Fruit fly (Drosophila melanogaster) whole organism, prepupa: Measurements from ENCODE around the gene CG17490.

Source experiments
- Blimp-1 ChIP-seq: fragments of 200-800 bp; sonication (Bioruptor generic); optimal IDR thresholded peaks from 3 replicates; lab custom pipeline; 2017; ENCODE audit warnings: missing biosample characterization, missing genetic modification characterization, mild to moderate bottlenecking, moderate library complexity, missing genetic modification reagents
- CG10631 ChIP-seq: fragments of 200-800 bp; sonication (Bioruptor generic); optimal IDR thresholded peaks from 2 replicates; lab custom pipeline; 2016; ENCODE audit warnings: missing biosample characterization, missing genetic modification characterization
- CG11294 ChIP-seq: fragments of 200-800 bp; sonication (Bioruptor generic); IDR thresholded peaks from 2 replicates; pipeline ENCODE4 v1.3.6; 2022; ENCODE audit warnings: missing biosample characterization, missing genetic modification characterization
- CG11762 ChIP-seq: fragments of 200-800 bp; sonication (Bioruptor generic); optimal IDR thresholded peaks from 3 replicates; lab custom pipeline; 2016; ENCODE audit warnings: missing biosample characterization, missing genetic modification characterization; ENCODE audit not compliant: insufficient read depth
- CG11902 ChIP-seq: fragments of 200-800 bp; sonication (Bioruptor generic); optimal IDR thresholded peaks from 3 replicates; lab custom pipeline; 2016; ENCODE audit warnings: missing biosample characterization, missing genetic modification characterization
- CG15336 ChIP-seq: fragments of 200-800 bp; sonication (Bioruptor generic); IDR thresholded peaks from 2 replicates; pipeline ENCODE4 v1.3.6; 2022; ENCODE audit warnings: missing biosample characterization, missing genetic modification characterization
- CG1621 ChIP-seq: fragments of 200-800 bp; sonication (Bioruptor generic); optimal IDR thresholded peaks from 3 replicates; lab custom pipeline; 2018; ENCODE audit warnings: missing biosample characterization, mild to moderate bottlenecking, missing genetic modification characterization
- CG16779 ChIP-seq: fragments of 200-800 bp; sonication (Bioruptor generic); optimal IDR thresholded peaks from 3 replicates; lab custom pipeline; 2017; ENCODE audit warnings: missing biosample characterization, mild to moderate bottlenecking, missing genetic modification characterization
- CG3032 ChIP-seq: fragments of 200-800 bp; optimal IDR thresholded peaks from 2 replicates; lab custom pipeline; 2019; ENCODE audit warnings: missing biosample characterization, mild to moderate bottlenecking, missing genetic modification characterization, moderate library complexity
- CG32006 ChIP-seq: fragments of 200-800 bp; sonication (Bioruptor generic); optimal IDR thresholded peaks from 3 replicates; lab custom pipeline; 2017; ENCODE audit warnings: missing biosample characterization, mild to moderate bottlenecking, missing genetic modification characterization
- CG34406 ChIP-seq: fragments of 200-800 bp; sonication (Bioruptor generic); optimal IDR thresholded peaks from 3 replicates; lab custom pipeline; 2016; ENCODE audit warnings: missing biosample characterization, missing genetic modification characterization
- CG3919 ChIP-seq: fragments of 200-800 bp; sonication (Bioruptor generic); optimal IDR thresholded peaks from 3 replicates; lab custom pipeline; 2016; ENCODE audit warnings: missing biosample characterization, missing genetic modification characterization
- CG6276 ChIP-seq: fragments of 200-800 bp; sonication (Bioruptor generic); optimal IDR thresholded peaks from 2 replicates; lab custom pipeline; 2017; ENCODE audit warnings: missing biosample characterization, mild to moderate bottlenecking, missing genetic modification characterization
- CG6792 ChIP-seq: fragments of 200-800 bp; sonication (Bioruptor generic); optimal IDR thresholded peaks from 3 replicates; lab custom pipeline; 2016; ENCODE audit warnings: missing biosample characterization, missing genetic modification characterization
- CG6808 ChIP-seq: fragments of 200-800 bp; sonication (Bioruptor generic); optimal IDR thresholded peaks from 3 replicates; lab custom pipeline; 2017; ENCODE audit warnings: missing biosample characterization, missing genetic modification characterization, mild to moderate bottlenecking, moderate library complexity, missing genetic modification reagents
- CG6854 ChIP-seq: fragments of 200-800 bp; sonication (Bioruptor generic); optimal IDR thresholded peaks from 2 replicates; lab custom pipeline; 2017; ENCODE audit warnings: missing biosample characterization, mild to moderate bottlenecking, missing genetic modification characterization
- CG7368 ChIP-seq: fragments of 200-800 bp; sonication (Bioruptor generic); optimal IDR thresholded peaks from 3 replicates; lab custom pipeline; 2016; ENCODE audit warnings: missing biosample characterization, missing genetic modification characterization
- CG8119 ChIP-seq: fragments of 200-800 bp; sonication (Bioruptor generic); IDR thresholded peaks from 3 replicates; pipeline ENCODE4 v1.3.6; 2022; ENCODE audit warnings: missing biosample characterization, missing genetic modification characterization
- CG8319 ChIP-seq: fragments of 200-800 bp; sonication (Bioruptor generic); optimal IDR thresholded peaks from 3 replicates; lab custom pipeline; 2016; ENCODE audit warnings: missing biosample characterization, missing genetic modification characterization
- CG8632 ChIP-seq: fragments of 200-800 bp; sonication (Bioruptor generic); optimal IDR thresholded peaks from 3 replicates; lab custom pipeline; 2016; ENCODE audit warnings: missing biosample characterization, missing genetic modification characterization
- CG9139 ChIP-seq: fragments of 200-800 bp; sonication (Bioruptor generic); optimal IDR thresholded peaks from 3 replicates; lab custom pipeline; 2017; ENCODE audit warnings: missing biosample characterization, mild to moderate bottlenecking, missing genetic modification characterization
- Eip75B ChIP-seq: fragments of 200-800 bp; sonication (Bioruptor generic); optimal IDR thresholded peaks from 3 replicates; lab custom pipeline; 2016; ENCODE audit warnings: missing biosample characterization, missing genetic modification characterization
- Eip78C ChIP-seq: fragments of 200-800 bp; sonication (Bioruptor generic); peaks from one replicate; lab custom pipeline; 2016; ENCODE audit warnings: missing biosample characterization, missing genetic modification characterization
- Ets21C ChIP-seq: fragments of 200-800 bp; sonication (Bioruptor generic); optimal IDR thresholded peaks from 3 replicates; lab custom pipeline; 2016; ENCODE audit warnings: missing biosample characterization, missing genetic modification characterization
- Ets96B ChIP-seq: fragments of 200-800 bp; optimal IDR thresholded peaks from 2 replicates; lab custom pipeline; 2019; ENCODE audit warnings: missing biosample characterization, mild to moderate bottlenecking, missing genetic modification characterization, moderate library complexity
- Gug ChIP-seq: fragments of 200-800 bp; sonication (Bioruptor generic); IDR thresholded peaks from 2 replicates; pipeline ENCODE4 v1.3.6; 2022; ENCODE audit warnings: missing biosample characterization, missing genetic modification characterization
- Hr39 ChIP-seq: fragments of 200-800 bp; sonication (Bioruptor generic); optimal IDR thresholded peaks from 2 replicates; lab custom pipeline; 2016; ENCODE audit warnings: missing biosample characterization, missing genetic modification characterization
- Hr4 ChIP-seq: fragments of 200-800 bp; sonication (Bioruptor generic); optimal IDR thresholded peaks from 3 replicates; lab custom pipeline; 2016; ENCODE audit warnings: missing biosample characterization, missing genetic modification characterization
- Lpt ChIP-seq: fragments of 200-800 bp; sonication (Bioruptor generic); optimal IDR thresholded peaks from 3 replicates; lab custom pipeline; 2016; ENCODE audit warnings: missing biosample characterization, missing genetic modification characterization
- OdsH ChIP-seq: fragments of 200-800 bp; sonication (Bioruptor generic); optimal IDR thresholded peaks from 3 replicates; lab custom pipeline; 2016; ENCODE audit warnings: missing biosample characterization, missing genetic modification characterization
- Sox102F ChIP-seq: fragments of 200-800 bp; sonication (Bioruptor generic); optimal IDR thresholded peaks from 2 replicates; lab custom pipeline; 2016; ENCODE audit warnings: missing biosample characterization, mild to moderate bottlenecking, missing genetic modification characterization
- Sox14 ChIP-seq: fragments of 200-800 bp; sonication (Bioruptor generic); optimal IDR thresholded peaks from 3 replicates; lab custom pipeline; 2016; ENCODE audit warnings: missing biosample characterization, missing genetic modification characterization
- Sox15 ChIP-seq: fragments of 200-800 bp; sonication (Bioruptor generic); optimal IDR thresholded peaks from 3 replicates; lab custom pipeline; 2016; ENCODE audit warnings: missing biosample characterization, missing genetic modification characterization
- achi ChIP-seq: fragments of 200-800 bp; sonication (Bioruptor generic); optimal IDR thresholded peaks from 3 replicates; lab custom pipeline; 2016; ENCODE audit warnings: missing biosample characterization, missing genetic modification characterization
- acj6 ChIP-seq: fragments of 200-800 bp; sonication (Bioruptor generic); optimal IDR thresholded peaks from 3 replicates; lab custom pipeline; 2016; ENCODE audit warnings: missing biosample characterization, missing genetic modification characterization
- cyc ChIP-seq: fragments of 200-800 bp; sonication (Bioruptor generic); optimal IDR thresholded peaks from 3 replicates; lab custom pipeline; 2016; ENCODE audit warnings: missing biosample characterization, missing genetic modification characterization
- dac ChIP-seq: fragments of 200-800 bp; sonication (Bioruptor generic); optimal IDR thresholded peaks from 2 replicates; lab custom pipeline; 2017; ENCODE audit warnings: missing biosample characterization, mild to moderate bottlenecking, missing genetic modification characterization
- dsx ChIP-seq: fragments of 200-800 bp; optimal IDR thresholded peaks from 3 replicates; lab custom pipeline; 2019; ENCODE audit warnings: missing biosample characterization, mild to moderate bottlenecking, missing genetic modification characterization, moderate library complexity; ENCODE audit not compliant: poor library complexity, severe bottlenecking
- eg ChIP-seq: fragments of 200-800 bp; sonication (Bioruptor generic); IDR thresholded peaks from 3 replicates; pipeline ENCODE4 v1.3.6; 2022; ENCODE audit warnings: missing biosample characterization, missing genetic modification characterization
- esn ChIP-seq: fragments of 200-800 bp; sonication (Bioruptor generic); optimal IDR thresholded peaks from 2 replicates; lab custom pipeline; 2016; ENCODE audit warnings: missing biosample characterization, mild to moderate bottlenecking, missing genetic modification characterization, moderate library complexity
- fd59A ChIP-seq: fragments of 200-800 bp; sonication (Bioruptor generic); optimal IDR thresholded peaks from 2 replicates; lab custom pipeline; 2017; ENCODE audit warnings: missing biosample characterization, mild to moderate bottlenecking, missing genetic modification characterization, missing genetic modification reagents
- fkh ChIP-seq: fragments of 200-800 bp; sonication (Bioruptor generic); optimal IDR thresholded peaks from 3 replicates; lab custom pipeline; 2017; ENCODE audit warnings: missing biosample characterization, mild to moderate bottlenecking, missing genetic modification characterization, moderate library complexity
- lz ChIP-seq: fragments of 200-800 bp; sonication (Bioruptor generic); optimal IDR thresholded peaks from 3 replicates; lab custom pipeline; 2016; ENCODE audit warnings: missing biosample characterization, missing genetic modification characterization
- net ChIP-seq: fragments of 200-800 bp; sonication (Bioruptor generic); optimal IDR thresholded peaks from 3 replicates; lab custom pipeline; 2016; ENCODE audit warnings: missing biosample characterization, missing genetic modification characterization
- pdm3 ChIP-seq: fragments of 200-800 bp; sonication (Bioruptor generic); optimal IDR thresholded peaks from 3 replicates; lab custom pipeline; 2016; ENCODE audit warnings: missing biosample characterization, missing genetic modification characterization
- salr ChIP-seq, 2 experiments: fragments of 200-800 bp; sonication (Bioruptor generic); optimal IDR thresholded peaks; 3 replicates each; lab custom pipeline; 2016 to 2018; ENCODE audit warnings: missing biosample characterization in 2 of 2, missing genetic modification characterization in 2 of 2, mild to moderate bottlenecking in 1 of 2
- ss ChIP-seq, 2 experiments: fragments of 200-800 bp; sonication (Bioruptor generic); optimal IDR thresholded peaks; 2 replicates in 1 of 2; 3 replicates in 1 of 2; lab custom pipeline; 2017 to 2018; ENCODE audit warnings: mild to moderate bottlenecking in 2 of 2, missing biosample characterization in 2 of 2, missing genetic modification characterization in 2 of 2, moderate library complexity in 1 of 2
- topi ChIP-seq: fragments of 200-800 bp; sonication (Bioruptor generic); optimal IDR thresholded peaks from 3 replicates; lab custom pipeline; 2016; ENCODE audit warnings: missing biosample characterization, missing genetic modification characterization

The CG17490 gene

DNA sequence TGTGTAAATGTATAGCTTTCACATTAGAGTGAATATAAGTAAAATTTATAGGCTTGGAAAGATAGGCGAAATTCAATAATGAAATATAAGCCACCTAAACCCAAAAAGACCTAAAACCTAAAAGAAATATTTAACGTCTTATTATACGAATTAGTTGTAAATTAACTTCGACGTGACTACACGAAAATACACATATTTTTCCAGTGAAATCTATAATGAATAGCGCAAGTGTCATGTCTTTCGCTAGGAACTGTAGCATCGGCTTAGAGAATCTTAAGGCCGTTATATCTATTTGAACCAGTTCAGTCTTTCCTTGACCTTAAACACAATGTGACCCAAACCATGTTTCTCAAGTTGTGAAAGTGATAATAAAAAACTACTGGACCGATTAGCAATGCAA, at the start of gene CG17490:
Gene CG17490, plus strand, starts transcription at position 301 of the 400 bp plus-strand sequence.
- no peak for TF ChIP-seq CG6276 (GFP tag; lab: Kevin White, UChicago)
- TF ChIP-seq CG7368 (GFP tag; lab: Kevin White, UChicago): no peak
- no peak for TF ChIP-seq CG1621 (tag; lab: Kevin White, UChicago)
- no peak for TF ChIP-seq Eip78C (GFP tag; lab: Kevin White, UChicago)
- TF ChIP-seq Gug (GFP tag; lab: Robert Waterston, UW): no peak
- no peak for TF ChIP-seq fkh (GFP tag; lab: Kevin White, UChicago)
- no peak for TF ChIP-seq CG8119
- TF ChIP-seq pdm3 (GFP tag; lab: Kevin White, UChicago): no peak
- TF ChIP-seq Lpt: no peak
- TF ChIP-seq CG8319 (GFP tag; lab: Kevin White, UChicago): no peak
- no peak for TF ChIP-seq CG34406
- no peak for TF ChIP-seq achi (GFP tag; lab: Kevin White, UChicago)
- TF ChIP-seq Sox15 (GFP tag; lab: Kevin White, UChicago): no peak
- no peak for TF ChIP-seq cyc (GFP tag; lab: Kevin White, UChicago)

DNA sequence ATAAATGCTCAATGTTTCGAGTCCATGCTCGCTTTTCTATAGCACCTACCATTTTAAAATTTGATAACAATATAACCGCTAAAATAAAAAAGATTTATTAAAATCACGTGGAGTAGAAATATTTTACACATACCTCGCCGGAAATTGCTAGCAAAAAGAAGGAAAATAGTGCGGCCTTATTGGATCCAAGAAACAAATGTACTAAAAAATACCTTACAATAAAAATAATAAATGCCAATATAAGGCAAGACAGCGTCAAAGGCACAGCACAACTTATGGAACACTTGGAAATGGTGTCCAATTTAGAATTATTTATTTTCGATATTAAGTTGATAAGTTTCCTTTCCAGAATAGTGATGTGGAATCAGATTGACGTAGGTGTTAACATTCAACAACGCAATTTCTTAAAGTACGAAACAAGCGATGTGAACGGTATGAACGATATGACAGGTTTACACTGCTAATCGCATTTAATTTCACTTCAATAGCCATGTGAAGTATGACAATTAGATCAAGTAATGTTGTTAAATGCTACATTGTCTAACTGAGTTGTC, 903 bp upstream of the CG17490 start, which contains the start of gene RpL5:
Gene RpL5, minus strand, starts transcription at position 397 of the 554 bp plus-strand sequence.
- peak; percentile 26 for TF ChIP-seq CG9139 (GFP tag; lab: Kevin White, UChicago)
- TF ChIP-seq Ets21C (GFP tag; lab: Kevin White, UChicago): peak; percentile 10
- TF ChIP-seq CG11762 (GFP tag; lab: Kevin White, UChicago): no peak
- no peak for TF ChIP-seq CG6808 (GFP tag; lab: Kevin White, UChicago)
- TF ChIP-seq CG34406: no peak
- no peak for TF ChIP-seq esn (GFP tag; lab: Kevin White, UChicago)
- no peak for TF ChIP-seq CG10631 (GFP tag; lab: Kevin White, UChicago)
- TF ChIP-seq CG32006 (GFP tag; lab: Kevin White, UChicago): no peak
- no peak for TF ChIP-seq CG6792 (GFP tag; lab: Kevin White, UChicago)
- TF ChIP-seq CG8319 (GFP tag; lab: Kevin White, UChicago): no peak
- no peak; the same call in 2 of the 3 replicates for TF ChIP-seq eg
- TF ChIP-seq CG8119: no peak
- TF ChIP-seq Eip75B (GFP tag; lab: Kevin White, UChicago): no peak
- TF ChIP-seq dsx (GFP tag; lab: Kevin White, UChicago): no peak
- TF ChIP-seq Ets96B (tag; lab: Kevin White, UChicago): no peak
- no peak for TF ChIP-seq fkh (GFP tag; lab: Kevin White, UChicago)
- no peak for TF ChIP-seq Gug (GFP tag; lab: Robert Waterston, UW)
- TF ChIP-seq topi (GFP tag; lab: Kevin White, UChicago): peak; percentile 40
- TF ChIP-seq Lpt: no peak
- peak in 1 of 2 experiments; percentile 56 for TF ChIP-seq salr (GFP tag; optimal IDR thresholded peaks at IDR 0.05; lab: Kevin White, UChicago)
- TF ChIP-seq CG16779 (tag; lab: Kevin White, UChicago): no peak
- peak; percentile 1 to 24 for TF ChIP-seq ss (GFP tag; optimal IDR thresholded peaks at IDR 0.05; lab: Kevin White, UChicago)
- TF ChIP-seq CG1621 (tag; lab: Kevin White, UChicago): peak; percentile 35
- no peak for TF ChIP-seq fd59A (GFP tag; lab: Kevin White, UChicago)
- TF ChIP-seq Hr4 (GFP tag; lab: Kevin White, UChicago): no peak
- TF ChIP-seq lz: peak; percentile 7
- no peak for TF ChIP-seq CG6854 (GFP tag; lab: Kevin White, UChicago)
- TF ChIP-seq OdsH: peak; percentile 15
- peak; percentile 50 for TF ChIP-seq Hr39 (GFP tag; lab: Kevin White, UChicago)
- peak; percentile 23 for TF ChIP-seq pdm3 (GFP tag; lab: Kevin White, UChicago)
- TF ChIP-seq dac (GFP tag; lab: Kevin White, UChicago): no peak
- TF ChIP-seq Blimp-1 (GFP tag; lab: Kevin White, UChicago): no peak
- TF ChIP-seq CG3919 (GFP tag; lab: Kevin White, UChicago): no peak
- TF ChIP-seq CG7368 (GFP tag; lab: Kevin White, UChicago): no peak
- TF ChIP-seq CG11294 (GFP tag; lab: Robert Waterston, UW): no peak
- TF ChIP-seq cyc (GFP tag; lab: Kevin White, UChicago): peak; percentile 1
- TF ChIP-seq Sox102F (GFP tag; lab: Kevin White, UChicago): peak; percentile 30
- TF ChIP-seq CG8632: peak; percentile 2
- TF ChIP-seq Sox14 (GFP tag; lab: Kevin White, UChicago): peak; percentile 41
- no peak for TF ChIP-seq CG11902 (GFP tag; lab: Kevin White, UChicago)
- TF ChIP-seq achi (GFP tag; lab: Kevin White, UChicago): peak; percentile 3
- TF ChIP-seq CG3032: peak; percentile 26
- TF ChIP-seq CG15336 (GFP tag; lab: Robert Waterston, UW): no peak
- no peak for TF ChIP-seq net (GFP tag; lab: Kevin White, UChicago)
- no peak for TF ChIP-seq acj6
